Worm (Caenorhabditis elegans) whole organism, L2 larva: ENCODE data around the gene F59D6.1.

Experiments
- aly-2 ChIP-seq: fragments of 150-350 bp; optimal IDR thresholded peaks from 2 replicates; lab custom pipeline; 2014; ENCODE audit warnings: missing biosample characterization, missing genetic modification characterization
- ceh-82 ChIP-seq: fragments of 150-350 bp; optimal IDR thresholded peaks from 2 replicates; lab custom pipeline; 2014; ENCODE audit warnings: missing biosample characterization, missing genetic modification characterization
- elt-1 ChIP-seq: fragments of 150-350 bp; optimal IDR thresholded peaks from 2 replicates; lab custom pipeline; 2014; ENCODE audit warnings: missing biosample characterization, missing genetic modification characterization
- lsy-2 ChIP-seq, 2 experiments: fragments of 150-350 bp in 1 of 2; sonication (generic microtip) in 1 of 2; optimal IDR thresholded peaks; 2 replicates each; lab custom pipeline; 2014 to 2017; ENCODE audit warnings: missing biosample characterization in 2 of 2, missing genetic modification characterization in 2 of 2
- mbf-1 ChIP-seq: sonication (generic microtip); optimal IDR thresholded peaks from 2 replicates; lab custom pipeline; 2017; ENCODE audit warnings: missing biosample characterization, missing genetic modification characterization
- nhr-237 ChIP-seq: fragments of 150-350 bp; optimal IDR thresholded peaks from 2 replicates; lab custom pipeline; 2014; ENCODE audit warnings: missing biosample characterization, missing genetic modification characterization
- skn-1 ChIP-seq: sonication (generic microtip); optimal IDR thresholded peaks from 2 replicates; lab custom pipeline; 2017; ENCODE audit warnings: missing biosample characterization, missing genetic modification characterization
- zag-1 ChIP-seq: fragments of 150-350 bp; optimal IDR thresholded peaks from 2 replicates; lab custom pipeline; 2014; ENCODE audit warnings: missing biosample characterization, missing genetic modification characterization
- ztf-4 ChIP-seq: fragments of 150-350 bp; optimal IDR thresholded peaks from 2 replicates; lab custom pipeline; 2014; ENCODE audit warnings: missing biosample characterization, missing genetic modification characterization

- TF ChIP-seq mbf-1 (tag; lab: Kevin White, UChicago) (no peak), elt-1 (tag; lab: Kevin White, UChicago) (no peak), skn-1 (tag; lab: Kevin White, UChicago) (no peak), nhr-237 (tag; lab: Kevin White, UChicago) (no peak), zag-1 (tag; lab: Kevin White, UChicago) (no peak), lsy-2 (tag; optimal IDR thresholded peaks at IDR 0.05; lab: Kevin White, UChicago) (no peak), ztf-4 (tag; lab: Kevin White, UChicago) (no peak), ceh-82 (no peak), aly-2 (no peak)
These were observed 48.8 kb upstream of the F59D6.1 start, which contains the start of gene srw-120 for ce11 chrV:2996105-2996504.
